Worm (Caenorhabditis elegans): ENCODE results near the gene srj-10.

DNA sequence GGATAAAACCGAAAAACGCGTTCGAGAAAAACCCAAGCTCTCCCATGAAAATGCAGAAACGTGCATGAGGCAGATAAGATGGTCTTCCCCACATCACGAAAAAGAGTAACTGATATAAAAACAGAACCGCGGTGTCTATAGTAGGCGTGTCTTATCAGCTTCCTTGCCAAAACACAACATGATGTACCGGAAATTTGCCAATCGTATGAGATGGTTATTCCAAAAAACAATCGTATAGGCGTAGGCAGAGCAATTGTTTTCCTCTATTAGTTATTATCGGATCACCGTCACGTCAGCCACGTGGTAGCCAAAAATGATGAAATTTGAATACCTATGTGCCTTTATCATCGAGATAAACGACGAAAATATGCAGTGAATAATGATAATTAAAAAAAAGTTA lies 25.7 kb upstream of the srj-10 start, which contains the start of gene str-7:
- TF ChIP-seq snpc-4 (tag; optimal IDR thresholded peaks at IDR 0.05) = no peak
- no peak for TF ChIP-seq nhr-12 (tag; optimal IDR thresholded peaks at IDR 0.05)
- no peak for TF ChIP-seq blmp-1 (tag; optimal IDR thresholded peaks at IDR 0.05)

Data from whole organism, L1 larva.